Worm (Caenorhabditis elegans) whole organism, L1 larva: Measurements from ENCODE around the gene ZC155.4.
A peak's percentile ranks its signal among the peaks of the same experiment; 100 is the strongest.

ENCODE experiments used
- C16A3.4 ChIP-seq: fragments of 150-350 bp; optimal IDR thresholded peaks from 2 replicates; lab custom pipeline; 2014; ENCODE audit warnings: missing biosample characterization, missing genetic modification characterization
- C34B4.2 ChIP-seq: sonication (generic microtip); optimal IDR thresholded peaks from 2 replicates; lab custom pipeline; 2017; ENCODE audit warnings: mild to moderate bottlenecking, missing genetic modification characterization, missing compliant biosample characterization
- Y116A8C.19 ChIP-seq: sonication (generic microtip); optimal IDR thresholded peaks from 2 replicates; lab custom pipeline; 2016; ENCODE audit warnings: missing compliant biosample characterization, missing genetic modification characterization, borderline replicate concordance
- alr-1 ChIP-seq: fragments of 200-800 bp; sonication (Bioruptor generic); optimal IDR thresholded peaks from 2 replicates; lab custom pipeline; 2018; ENCODE audit warnings: borderline replicate concordance, mild to moderate bottlenecking, missing genetic modification characterization, missing compliant biosample characterization
- aly-2 ChIP-seq: fragments of 150-350 bp; optimal IDR thresholded peaks from 2 replicates; lab custom pipeline; 2014; ENCODE audit warnings: missing biosample characterization, missing genetic modification characterization
- blmp-1 ChIP-seq: fragments of 150-350 bp; optimal IDR thresholded peaks from 2 replicates; lab custom pipeline; 2014; ENCODE audit warnings: missing biosample characterization, missing genetic modification characterization
- ceh-63 ChIP-seq: fragments of 200-800 bp; sonication (Bioruptor generic); optimal IDR thresholded peaks from 2 replicates; lab custom pipeline; 2018; ENCODE audit warnings: mild to moderate bottlenecking, missing genetic modification characterization, missing compliant biosample characterization
- dpl-1 ChIP-seq, 3 experiments: fragments of 150-350 bp in 2 of 3; sonication (generic microtip) in 1 of 3; optimal IDR thresholded peaks; 2 replicates each; lab custom pipeline; 2014 to 2017; ENCODE audit warnings: missing biosample characterization in 3 of 3, missing genetic modification characterization in 3 of 3, missing genetic modification reagents in 3 of 3
- efl-1 ChIP-seq, 4 experiments: fragments of 150-350 bp; optimal IDR thresholded peaks in 3 of 4; peaks in 1 of 4; 1 replicate in 1 of 4; 2 replicates in 3 of 4; lab custom pipeline; 2014; ENCODE audit warnings: missing biosample characterization in 2 of 4, missing genetic modification characterization in 2 of 4, missing genetic modification reagents in 2 of 4
- egl-13 ChIP-seq: sonication (generic microtip); optimal IDR thresholded peaks from 2 replicates; lab custom pipeline; 2016; ENCODE audit warnings: missing genotype, missing genetic modification reagents, missing genetic modification characterization, missing compliant biosample characterization
- egl-27 ChIP-seq, 2 experiments: fragments of 150-350 bp in 1 of 2; sonication (generic microtip); optimal IDR thresholded peaks; 3 replicates each; lab custom pipeline; 2017 to 2018; ENCODE audit warnings: missing biosample characterization in 2 of 2, missing genetic modification characterization in 2 of 2, missing genetic modification reagents in 2 of 2
- elt-2 ChIP-seq: sonication (generic microtip); optimal IDR thresholded peaks from 2 replicates; lab custom pipeline; 2016; ENCODE audit warnings: missing genetic modification characterization, mild to moderate bottlenecking, inconsistent platforms, missing compliant biosample characterization, missing genetic modification reagents
- elt-3 ChIP-seq, 6 experiments: fragments of 150-350 bp in 1 of 6; sonication (generic microtip); optimal IDR thresholded peaks; 2 replicates each; lab custom pipeline; 2017 to 2018; ENCODE audit warnings: missing biosample characterization in 6 of 6, missing genetic modification characterization in 6 of 6, inconsistent platforms in 1 of 6
- fkh-4 ChIP-seq: sonication (generic microtip); optimal IDR thresholded peaks from 2 replicates; lab custom pipeline; 2016; ENCODE audit warnings: missing compliant biosample characterization, missing genetic modification characterization, borderline replicate concordance
- fkh-8 ChIP-seq: sonication (generic microtip); optimal IDR thresholded peaks from 2 replicates; lab custom pipeline; 2016; ENCODE audit warnings: mild to moderate bottlenecking, missing genetic modification characterization, missing compliant biosample characterization
- fos-1 ChIP-seq: fragments of 150-350 bp; optimal IDR thresholded peaks from 2 replicates; lab custom pipeline; 2014; ENCODE audit warnings: missing biosample characterization, missing genetic modification characterization
- hlh-17 ChIP-seq: fragments of 200-800 bp; sonication (Bioruptor generic); optimal IDR thresholded peaks from 2 replicates; lab custom pipeline; 2018; ENCODE audit warnings: missing genetic modification characterization, mild to moderate bottlenecking, missing compliant biosample characterization, moderate library complexity, borderline replicate concordance
- hpl-2 ChIP-seq: fragments of 150-350 bp; optimal IDR thresholded peaks from 2 replicates; lab custom pipeline; 2014; ENCODE audit warnings: missing biosample characterization, missing genetic modification reagents, missing genetic modification characterization
- isw-1 ChIP-seq: fragments of 200-800 bp; sonication (Bioruptor generic); IDR thresholded peaks from 2 replicates; pipeline ENCODE4 v1.3.6; 2022; ENCODE audit warnings: missing genetic modification characterization, missing compliant biosample characterization
- jun-1 ChIP-seq: fragments of 150-350 bp; optimal IDR thresholded peaks from 2 replicates; lab custom pipeline; 2014; ENCODE audit warnings: missing biosample characterization, missing genetic modification reagents, missing genetic modification characterization
- lin-13 ChIP-seq: fragments of 150-350 bp; optimal IDR thresholded peaks from 2 replicates; lab custom pipeline; 2014; ENCODE audit warnings: missing biosample characterization, missing genetic modification reagents, missing genetic modification characterization
- lin-15B ChIP-seq: fragments of 150-350 bp; sonication (generic microtip); optimal IDR thresholded peaks from 3 replicates; lab custom pipeline; 2014; ENCODE audit warnings: missing biosample characterization, missing genetic modification characterization
- lin-35 ChIP-seq, 2 experiments: fragments of 150-350 bp; optimal IDR thresholded peaks; 2 replicates each; lab custom pipeline; 2014; ENCODE audit warnings: missing biosample characterization in 2 of 2, missing genetic modification characterization in 2 of 2, missing genetic modification reagents in 2 of 2
- lin-39 ChIP-seq: fragments of 150-350 bp; optimal IDR thresholded peaks from 2 replicates; lab custom pipeline; 2014; ENCODE audit warnings: missing biosample characterization, missing genetic modification reagents, missing genetic modification characterization
- lsy-2 ChIP-seq, 2 experiments: fragments of 150-350 bp; optimal IDR thresholded peaks; 2 replicates each; lab custom pipeline; 2014; ENCODE audit warnings: missing biosample characterization in 2 of 2, missing genetic modification characterization in 2 of 2
- mab-9 ChIP-seq: fragments of 200-800 bp; sonication (Bioruptor generic); IDR thresholded peaks from 2 replicates; pipeline ENCODE4 v1.3.6; 2022; ENCODE audit warnings: missing genetic modification reagents, missing genetic modification characterization, missing compliant biosample characterization
- mef-2 ChIP-seq: fragments of 150-350 bp; optimal IDR thresholded peaks from 2 replicates; lab custom pipeline; 2014; ENCODE audit warnings: missing biosample characterization, missing genetic modification characterization
- mep-1 ChIP-seq: fragments of 150-350 bp; optimal IDR thresholded peaks from 2 replicates; lab custom pipeline; 2014; ENCODE audit warnings: missing biosample characterization, missing genetic modification characterization
- nhr-19 ChIP-seq: fragments of 200-800 bp; sonication (Bioruptor generic); conservative IDR thresholded peaks from 2 replicates; pipeline ENCODE4 v1.3.6; 2022; ENCODE audit warnings: missing genetic modification characterization, missing compliant biosample characterization
- nhr-20 ChIP-seq: sonication (generic microtip); optimal IDR thresholded peaks from 2 replicates; lab custom pipeline; 2016; ENCODE audit warnings: mild to moderate bottlenecking, missing genetic modification characterization, missing compliant biosample characterization
- nhr-71 ChIP-seq: sonication (generic microtip); optimal IDR thresholded peaks from 2 replicates; lab custom pipeline; 2016; ENCODE audit warnings: mild to moderate bottlenecking, missing genetic modification characterization, moderate library complexity, missing compliant biosample characterization
- nhr-84 ChIP-seq: sonication (generic microtip); optimal IDR thresholded peaks from 2 replicates; lab custom pipeline; 2017; ENCODE audit warnings: missing biosample characterization, missing genetic modification characterization
- nhr-85 ChIP-seq: sonication (generic microtip); peaks from one replicate; lab custom pipeline; 2016; ENCODE audit warnings: missing genetic modification characterization, inconsistent platforms, missing compliant biosample characterization
- pag-3 ChIP-seq: sonication (generic microtip); optimal IDR thresholded peaks from 2 replicates; lab custom pipeline; 2017; ENCODE audit warnings: missing genetic modification characterization, mild to moderate bottlenecking, missing compliant biosample characterization, antibody characterized with exemption, borderline replicate concordance; ENCODE audit not compliant: insufficient read depth
- pqm-1 ChIP-seq: sonication (generic microtip); optimal IDR thresholded peaks from 3 replicates; lab custom pipeline; 2017; ENCODE audit warnings: missing biosample characterization, missing genetic modification characterization
- rnt-1 ChIP-seq: sonication (generic microtip); optimal IDR thresholded peaks from 2 replicates; lab custom pipeline; 2016; ENCODE audit warnings: mild to moderate bottlenecking, missing genetic modification characterization, moderate library complexity, missing compliant biosample characterization
- sox-4 ChIP-seq: sonication (generic microtip); optimal IDR thresholded peaks from 2 replicates; lab custom pipeline; 2016; ENCODE audit warnings: missing genetic modification characterization, missing compliant biosample characterization
- sptf-1 ChIP-seq: fragments of 150-350 bp; optimal IDR thresholded peaks from 2 replicates; lab custom pipeline; 2014; ENCODE audit warnings: missing biosample characterization, missing genetic modification characterization
- sup-37 ChIP-seq: fragments of 200-800 bp; sonication (Bioruptor generic); optimal IDR thresholded peaks from 2 replicates; lab custom pipeline; 2018; ENCODE audit warnings: mild to moderate bottlenecking, missing genetic modification characterization, missing compliant biosample characterization
- tbx-2 ChIP-seq: sonication (generic microtip); optimal IDR thresholded peaks from 2 replicates; lab custom pipeline; 2016; ENCODE audit warnings: missing genetic modification characterization, missing compliant biosample characterization
- unc-130 ChIP-seq: fragments of 150-350 bp; optimal IDR thresholded peaks from 2 replicates; lab custom pipeline; 2017; ENCODE audit warnings: missing biosample characterization, missing genetic modification characterization, inconsistent platforms
- unc-30 ChIP-seq: sonication (generic microtip); optimal IDR thresholded peaks from 2 replicates; lab custom pipeline; 2017; ENCODE audit warnings: missing biosample characterization, missing genetic modification characterization
- unc-62 ChIP-seq: fragments of 150-350 bp; optimal IDR thresholded peaks from 2 replicates; lab custom pipeline; 2014; ENCODE audit warnings: missing biosample characterization, missing genetic modification reagents, missing genetic modification characterization
- unc-86 ChIP-seq: sonication (generic microtip); optimal IDR thresholded peaks from 2 replicates; lab custom pipeline; 2016; ENCODE audit warnings: missing genetic modification characterization, missing compliant biosample characterization
- zag-1 ChIP-seq: fragments of 150-350 bp; optimal IDR thresholded peaks from 2 replicates; lab custom pipeline; 2014; ENCODE audit warnings: missing biosample characterization, missing genetic modification characterization
- ztf-11 ChIP-seq, 2 experiments: sonication (generic microtip); optimal IDR thresholded peaks; 2 replicates each; lab custom pipeline; 2016 to 2017; ENCODE audit warnings: missing genetic modification characterization in 2 of 2, missing biosample characterization in 1 of 2, missing compliant biosample characterization in 1 of 2

ZC155.4 gene

ce11 chrIII:5195690-5196089 is 19.6 kb downstream of the ZC155.4 start, which contains the start of gene moc-6:
moc-6 (plus strand) TSS chrIII:5195990.
- TF ChIP-seq nhr-85 (tag; lab: Kevin White, UChicago), result peak; percentile 26
- peak in 1 of 6 experiments; percentile 10 for TF ChIP-seq elt-3 (tag; optimal IDR thresholded peaks at IDR 0.05; lab: Kevin White, UChicago)
- TF ChIP-seq fos-1 (tag; lab: Kevin White, UChicago), result no peak
- no peak for TF ChIP-seq efl-1 (optimal IDR thresholded peaks at IDR 0.05; lab: Kevin White, UChicago)
- peak in 1 of 2 experiments; percentile 66 for TF ChIP-seq efl-1 (GFP tag; optimal IDR thresholded peaks at IDR 0.05 in 1 of 2; lab: Kevin White, UChicago)
- no peak for TF ChIP-seq fkh-8 (tag; lab: Kevin White, UChicago)
- no peak for TF ChIP-seq sptf-1

- no peak for TF ChIP-seq fkh-8 (tag; lab: Kevin White, UChicago)
- TF ChIP-seq lin-35 (GFP tag; optimal IDR thresholded peaks at IDR 0.05; lab: Kevin White, UChicago), result peak in 1 of 2 experiments; percentile 53
- peak; percentile 12 to 16 for TF ChIP-seq efl-1 (optimal IDR thresholded peaks at IDR 0.05; lab: Kevin White, UChicago)
- peak in 1 of 2 experiments; percentile 7 for TF ChIP-seq efl-1 (GFP tag; optimal IDR thresholded peaks at IDR 0.05 in 1 of 2; lab: Kevin White, UChicago)
- TF ChIP-seq egl-27 (tag; optimal IDR thresholded peaks at IDR 0.05; lab: Kevin White, UChicago), result no peak
- TF ChIP-seq blmp-1 (tag; lab: Kevin White, UChicago), result peak; percentile 53
- TF ChIP-seq mef-2, result no peak
- TF ChIP-seq lsy-2 (tag; optimal IDR thresholded peaks at IDR 0.05; lab: Kevin White, UChicago), result peak in 1 of 2 experiments; percentile 54
- TF ChIP-seq dpl-1 (GFP tag; optimal IDR thresholded peaks at IDR 0.05; lab: Kevin White, UChicago), result peak; percentile 26 to 46 (median 27)
- no peak for TF ChIP-seq nhr-20 (tag; lab: Kevin White, UChicago)
- no peak for TF ChIP-seq mab-9
- no peak for TF ChIP-seq mep-1
- no peak for TF ChIP-seq lin-13
- TF ChIP-seq unc-86 (tag; lab: Kevin White, UChicago), result no peak
- no peak for TF ChIP-seq nhr-85 (tag; lab: Kevin White, UChicago)
- TF ChIP-seq rnt-1 (tag; lab: Kevin White, UChicago), result no peak
These were observed 22.0 kb downstream of the ZC155.4 start for ce11 chrIII:5193266-5193665.

ce11 chrIII:5190671-5191174 is 24.6 kb downstream of the ZC155.4 start, which contains the start of gene hira-1:
hira-1 (plus strand) TSS chrIII:5191124.
- TF ChIP-seq Y116A8C.19 (tag; lab: Kevin White, UChicago), result no peak
- no peak for TF ChIP-seq lin-13
- TF ChIP-seq hpl-2, result no peak
- no peak for TF ChIP-seq fos-1 (tag; lab: Kevin White, UChicago)
- no peak for TF ChIP-seq fkh-4
- TF ChIP-seq mef-2, result no peak
- no peak for TF ChIP-seq elt-2 (tag; lab: Kevin White, UChicago)
- no peak for TF ChIP-seq isw-1 (GFP tag; lab: Robert Waterston, UW)
- no peak for TF ChIP-seq aly-2 (tag; lab: Kevin White, UChicago)
- TF ChIP-seq sup-37, result no peak
- TF ChIP-seq nhr-85 (tag; lab: Kevin White, UChicago), result no peak
- TF ChIP-seq mep-1, result no peak
- TF ChIP-seq lin-39 (tag; lab: Kevin White, UChicago), result no peak
- TF ChIP-seq nhr-19, result no peak
- TF ChIP-seq ztf-11 (tag; optimal IDR thresholded peaks at IDR 0.05; lab: Kevin White, UChicago), result no peak
- peak; percentile 70 to 77 for TF ChIP-seq efl-1 (optimal IDR thresholded peaks at IDR 0.05; lab: Kevin White, UChicago)
- TF ChIP-seq efl-1 (GFP tag; optimal IDR thresholded peaks at IDR 0.05 in 1 of 2; lab: Kevin White, UChicago), result peak; percentile 77 to 97
- no peak for TF ChIP-seq sox-4 (tag; lab: Kevin White, UChicago)
- no peak for TF ChIP-seq unc-130 (tag; lab: Kevin White, UChicago)
- no peak for TF ChIP-seq pqm-1 (tag; lab: Kevin White, UChicago)
- no peak for TF ChIP-seq unc-30
- no peak for TF ChIP-seq nhr-84 (tag; lab: Kevin White, UChicago)
- no peak for TF ChIP-seq C34B4.2 (tag; lab: Kevin White, UChicago)
- peak; percentile 76 to 82 for TF ChIP-seq lin-35 (GFP tag; optimal IDR thresholded peaks at IDR 0.05; lab: Kevin White, UChicago)
- TF ChIP-seq zag-1 (tag; lab: Kevin White, UChicago), result no peak
- TF ChIP-seq pag-3, result no peak
- no peak for TF ChIP-seq nhr-71 (tag; lab: Kevin White, UChicago)
- TF ChIP-seq ceh-63 (GFP tag; lab: Kevin White, UChicago), result no peak
- no peak for TF ChIP-seq jun-1
- TF ChIP-seq lin-15B (tag; lab: Kevin White, UChicago), result peak; percentile 62
- no peak for TF ChIP-seq alr-1 (tag; lab: Kevin White, UChicago)
- TF ChIP-seq tbx-2 (tag; lab: Kevin White, UChicago), result no peak
- TF ChIP-seq rnt-1 (tag; lab: Kevin White, UChicago), result no peak
- no peak for TF ChIP-seq hlh-17 (GFP tag; lab: Kevin White, UChicago)
- no peak for TF ChIP-seq egl-13 (tag; lab: Kevin White, UChicago)
- peak; percentile 49 for TF ChIP-seq C16A3.4 (tag; lab: Kevin White, UChicago)
- TF ChIP-seq unc-62 (GFP tag; lab: Kevin White, UChicago), result no peak
